Worm (Caenorhabditis elegans) whole organism, L2 larva: ENCODE measurements around the gene dli-1.

ENCODE experiments used
- C34F6.9 ChIP-seq: fragments of 150-350 bp; optimal IDR thresholded peaks from 2 replicates; lab custom pipeline; 2014; ENCODE audit warnings: missing biosample characterization, missing genetic modification characterization
- Y55F3AM.14 ChIP-seq: fragments of 200-800 bp; sonication (Bioruptor generic); optimal IDR thresholded peaks from 2 replicates; lab custom pipeline; 2018; ENCODE audit warnings: mild to moderate bottlenecking, missing genetic modification characterization, missing compliant biosample characterization
- ZK546.5 ChIP-seq: sonication (generic microtip); optimal IDR thresholded peaks from 2 replicates; lab custom pipeline; 2017; ENCODE audit warnings: missing biosample characterization, missing genetic modification characterization
- alr-1 ChIP-seq: fragments of 150-350 bp; optimal IDR thresholded peaks from 2 replicates; lab custom pipeline; 2014; ENCODE audit warnings: missing biosample characterization, missing genetic modification characterization
- ama-1 ChIP-seq: fragments of 150-350 bp; optimal IDR thresholded peaks from 2 replicates; lab custom pipeline; 2018; ENCODE audit warnings: inconsistent platforms
- blmp-1 ChIP-seq: sonication (generic microtip); optimal IDR thresholded peaks from 2 replicates; lab custom pipeline; 2017; ENCODE audit warnings: missing genetic modification characterization, mild to moderate bottlenecking, missing compliant biosample characterization, antibody characterized with exemption, moderate library complexity; ENCODE audit not compliant: insufficient read depth
- ceh-16 ChIP-seq: fragments of 150-350 bp; optimal IDR thresholded peaks from 2 replicates; lab custom pipeline; 2014; ENCODE audit warnings: missing biosample characterization, missing genetic modification characterization
- crh-2 ChIP-seq: sonication (generic microtip); optimal IDR thresholded peaks from 2 replicates; lab custom pipeline; 2017; ENCODE audit warnings: missing biosample characterization, missing genetic modification characterization
- egl-27 ChIP-seq: sonication (generic microtip); optimal IDR thresholded peaks from 3 replicates; lab custom pipeline; 2017; ENCODE audit warnings: missing biosample characterization, missing genetic modification reagents, missing genetic modification characterization
- elt-3 ChIP-seq: sonication (generic microtip); optimal IDR thresholded peaks from 2 replicates; lab custom pipeline; 2017; ENCODE audit warnings: missing biosample characterization, missing genetic modification characterization
- fos-1 ChIP-seq: fragments of 150-350 bp; optimal IDR thresholded peaks from 2 replicates; lab custom pipeline; 2014; ENCODE audit warnings: missing biosample characterization, missing genetic modification characterization
- gmeb-1 ChIP-seq: fragments of 150-350 bp; optimal IDR thresholded peaks from 2 replicates; lab custom pipeline; 2014; ENCODE audit warnings: missing biosample characterization, missing genetic modification characterization
- lin-11 ChIP-seq: fragments of 150-350 bp; sonication (generic microtip); optimal IDR thresholded peaks from 2 replicates; lab custom pipeline; 2014; ENCODE audit warnings: missing biosample characterization, missing genetic modification characterization, inconsistent platforms, mixed read lengths
- lin-13 ChIP-seq: fragments of 150-350 bp; optimal IDR thresholded peaks from 2 replicates; lab custom pipeline; 2014; ENCODE audit warnings: missing biosample characterization, missing genetic modification reagents, missing genetic modification characterization
- lin-39 ChIP-seq: fragments of 150-350 bp; optimal IDR thresholded peaks from 2 replicates; lab custom pipeline; 2014; ENCODE audit warnings: missing biosample characterization, missing genetic modification reagents, missing genetic modification characterization
- lsy-2 ChIP-seq, 2 experiments: fragments of 150-350 bp in 1 of 2; sonication (generic microtip) in 1 of 2; optimal IDR thresholded peaks; 2 replicates each; lab custom pipeline; 2014 to 2017; ENCODE audit warnings: missing biosample characterization in 2 of 2, missing genetic modification characterization in 2 of 2
- mab-5 ChIP-seq: fragments of 150-350 bp; optimal IDR thresholded peaks from 2 replicates; lab custom pipeline; 2014; ENCODE audit warnings: missing biosample characterization, missing genetic modification characterization
- mbf-1 ChIP-seq: sonication (generic microtip); optimal IDR thresholded peaks from 2 replicates; lab custom pipeline; 2017; ENCODE audit warnings: missing biosample characterization, missing genetic modification characterization
- mdl-1 ChIP-seq, 2 experiments: fragments of 150-350 bp in 1 of 2; sonication (generic microtip) in 1 of 2; optimal IDR thresholded peaks; 2 replicates each; lab custom pipeline; 2017; ENCODE audit warnings: missing biosample characterization in 2 of 2, missing genetic modification characterization in 2 of 2
- nhr-10 ChIP-seq: sonication (generic microtip); optimal IDR thresholded peaks from 2 replicates; lab custom pipeline; 2017; ENCODE audit warnings: missing biosample characterization, missing genetic modification characterization
- nhr-11 ChIP-seq: fragments of 150-350 bp; optimal IDR thresholded peaks from 2 replicates; lab custom pipeline; 2014; ENCODE audit warnings: missing biosample characterization, missing genetic modification characterization
- nhr-12 ChIP-seq: fragments of 150-350 bp; optimal IDR thresholded peaks from 2 replicates; lab custom pipeline; 2014; ENCODE audit warnings: missing biosample characterization, missing genetic modification characterization
- nhr-129 ChIP-seq: fragments of 150-350 bp; optimal IDR thresholded peaks from 2 replicates; lab custom pipeline; 2014; ENCODE audit warnings: missing biosample characterization, missing genetic modification characterization
- nhr-21 ChIP-seq: fragments of 150-350 bp; optimal IDR thresholded peaks from 2 replicates; lab custom pipeline; 2014; ENCODE audit warnings: missing biosample characterization, missing genetic modification characterization
- nhr-237 ChIP-seq: fragments of 150-350 bp; optimal IDR thresholded peaks from 2 replicates; lab custom pipeline; 2014; ENCODE audit warnings: missing biosample characterization, missing genetic modification characterization
- nhr-25 ChIP-seq: fragments of 150-350 bp; sonication (generic microtip); optimal IDR thresholded peaks from 3 replicates; lab custom pipeline; 2014; ENCODE audit warnings: missing biosample characterization, missing genetic modification characterization
- nhr-6 ChIP-seq: fragments of 150-350 bp; optimal IDR thresholded peaks from 2 replicates; lab custom pipeline; 2014; ENCODE audit warnings: missing biosample characterization, missing genetic modification characterization
- peb-1 ChIP-seq: fragments of 150-350 bp; optimal IDR thresholded peaks from 2 replicates; lab custom pipeline; 2014; ENCODE audit warnings: missing biosample characterization, missing genetic modification characterization
- sem-4 ChIP-seq: fragments of 150-350 bp; optimal IDR thresholded peaks from 2 replicates; lab custom pipeline; 2014; ENCODE audit warnings: missing biosample characterization, missing genetic modification reagents, missing genetic modification characterization
- sma-3 ChIP-seq: sonication (generic microtip); optimal IDR thresholded peaks from 2 replicates; lab custom pipeline; 2016; ENCODE audit warnings: missing genetic modification reagents, missing genetic modification characterization, missing compliant biosample characterization
- sma-9 ChIP-seq, 2 experiments: fragments of 150-350 bp in 1 of 2; sonication (generic microtip) in 1 of 2; optimal IDR thresholded peaks; 2 replicates each; lab custom pipeline; 2014 to 2016; ENCODE audit warnings: missing genetic modification characterization in 2 of 2, mild to moderate bottlenecking in 1 of 2, missing biosample characterization in 1 of 2, missing compliant biosample characterization in 1 of 2, missing genetic modification reagents in 1 of 2, moderate library complexity in 1 of 2
- snpc-4 ChIP-seq: fragments of 150-350 bp; optimal IDR thresholded peaks from 2 replicates; lab custom pipeline; 2014; ENCODE audit warnings: missing biosample characterization, missing genetic modification characterization
- unc-55 ChIP-seq: fragments of 150-350 bp; sonication (generic microtip); optimal IDR thresholded peaks from 3 replicates; lab custom pipeline; 2014; ENCODE audit warnings: missing biosample characterization, missing genetic modification reagents, missing genetic modification characterization
- zag-1 ChIP-seq: fragments of 150-350 bp; optimal IDR thresholded peaks from 2 replicates; lab custom pipeline; 2014; ENCODE audit warnings: missing biosample characterization, missing genetic modification characterization
- ztf-11 ChIP-seq: sonication (generic microtip); optimal IDR thresholded peaks from 2 replicates; lab custom pipeline; 2017; ENCODE audit warnings: missing biosample characterization, missing genetic modification characterization
- ztf-4 ChIP-seq: fragments of 150-350 bp; optimal IDR thresholded peaks from 2 replicates; lab custom pipeline; 2014; ENCODE audit warnings: missing biosample characterization, missing genetic modification characterization

The dli-1 gene

DNA sequence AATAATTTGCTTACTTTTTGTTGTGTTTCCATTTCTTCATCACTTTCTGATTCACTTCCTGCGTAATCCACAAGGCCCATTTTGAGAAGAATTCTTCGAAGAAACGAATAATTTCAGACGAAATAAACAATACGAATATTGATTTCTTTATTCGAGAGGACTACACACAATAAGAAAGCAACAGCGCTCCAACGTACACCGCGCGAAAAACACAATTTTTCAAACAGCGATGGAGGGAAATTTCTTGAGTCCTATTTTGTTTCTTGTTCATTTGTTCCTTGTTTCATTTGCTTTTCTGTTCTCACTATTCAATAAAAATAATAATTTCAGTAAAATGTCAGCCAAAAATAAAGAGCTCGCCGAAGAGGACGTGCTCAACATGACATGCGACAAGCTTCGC, 4.9 kb downstream of the dli-1 start, which contains the start of the genes prcc-1 and C39E9.12:
Gene prcc-1, minus strand, starts transcription at position 119 of the 400 bp plus-strand sequence.
Gene C39E9.12, plus strand, starts transcription at position 331 of the 400 bp plus-strand sequence.
- TF ChIP-seq mab-5 (no peak), sma-3 (peak; percentile 47), snpc-4 (tag; lab: Kevin White, UChicago) (peak; percentile 44), crh-2 (peak; percentile 76), lsy-2 (tag; optimal IDR thresholded peaks at IDR 0.05; lab: Kevin White, UChicago) (peak; percentile 31 to 86), gmeb-1 (tag; lab: Kevin White, UChicago) (peak; percentile 87), egl-27 (peak; percentile 6), nhr-11 (tag; lab: Kevin White, UChicago) (no peak), unc-55 (peak; percentile 94), sma-9 (GFP tag; optimal IDR thresholded peaks at IDR 0.05; lab: Kevin White, UChicago) (peak; percentile 54), sma-9 (tag; optimal IDR thresholded peaks at IDR 0.05; lab: Kevin White, UChicago) (no peak), nhr-6 (tag; lab: Kevin White, UChicago) (peak; percentile 23), nhr-129 (tag; lab: Kevin White, UChicago) (peak; percentile 96), ceh-16 (tag; lab: Kevin White, UChicago) (no peak), C34F6.9 (tag; lab: Kevin White, UChicago) (peak; percentile 86), lin-13 (GFP tag; lab: Kevin White, UChicago) (no peak), fos-1 (tag; lab: Kevin White, UChicago) (peak; percentile 32)

DNA sequence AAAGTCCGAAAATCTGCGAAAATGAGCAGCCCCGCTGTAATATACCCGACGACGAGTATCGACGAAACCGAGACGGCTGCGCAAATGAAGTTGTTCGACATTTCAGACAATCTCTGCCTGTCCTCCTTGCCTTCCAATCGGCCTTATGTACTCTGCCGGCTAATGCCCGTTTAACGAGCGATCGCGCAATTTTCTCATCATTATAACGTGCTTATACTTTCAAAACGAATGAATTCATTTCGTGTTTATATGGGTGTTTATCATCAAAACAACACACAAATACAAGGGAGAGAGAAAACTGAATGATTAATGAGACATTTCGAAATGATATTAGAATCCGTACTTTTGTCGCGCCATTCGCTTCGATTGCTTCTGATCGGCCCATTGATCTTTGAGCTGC, 7.6 kb downstream of the dli-1 start, which contains the start of gene col-132:
Gene col-132, minus strand, starts transcription at position 101 of the 400 bp plus-strand sequence.
- TF ChIP-seq nhr-21 (tag; lab: Kevin White, UChicago) = no peak
- TF ChIP-seq nhr-11 (tag; lab: Kevin White, UChicago) = no peak
- TF ChIP-seq nhr-237 (tag; lab: Kevin White, UChicago) = no peak
- no peak for TF ChIP-seq nhr-25 (tag; lab: Kevin White, UChicago)
- no peak for TF ChIP-seq sem-4 (tag; lab: Kevin White, UChicago)
- no peak for TF ChIP-seq gmeb-1 (tag; lab: Kevin White, UChicago)
- no peak for TF ChIP-seq sma-3
- TF ChIP-seq peb-1 (tag; lab: Kevin White, UChicago) = no peak
- TF ChIP-seq nhr-12 (tag; lab: Kevin White, UChicago) = no peak
- TF ChIP-seq nhr-6 (tag; lab: Kevin White, UChicago) = no peak
- no peak for TF ChIP-seq ZK546.5 (tag; lab: Kevin White, UChicago)
- TF ChIP-seq mbf-1 (tag; lab: Kevin White, UChicago) = no peak
- no peak for TF ChIP-seq lin-11 (tag; lab: Kevin White, UChicago)
- TF ChIP-seq mab-5 = no peak
- no peak for TF ChIP-seq egl-27
- no peak for TF ChIP-seq C34F6.9 (tag; lab: Kevin White, UChicago)
- TF ChIP-seq nhr-129 (tag; lab: Kevin White, UChicago) = no peak

- TF ChIP-seq zag-1 (tag; lab: Kevin White, UChicago) (no peak), mdl-1 (tag; optimal IDR thresholded peaks at IDR 0.05; lab: Kevin White, UChicago) (no peak), blmp-1 (no peak), lsy-2 (tag; optimal IDR thresholded peaks at IDR 0.05; lab: Kevin White, UChicago) (no peak), elt-3 (tag; lab: Kevin White, UChicago) (no peak), mab-5 (no peak), Y55F3AM.14 (no peak), alr-1 (tag; lab: Kevin White, UChicago) (no peak), nhr-21 (tag; lab: Kevin White, UChicago) (no peak), ztf-11 (tag; lab: Kevin White, UChicago) (no peak), nhr-10 (tag; lab: Kevin White, UChicago) (no peak), nhr-6 (tag; lab: Kevin White, UChicago) (no peak), ama-1 (lab: Kevin White, UChicago) (no peak), lin-39 (tag; lab: Kevin White, UChicago) (no peak), ztf-4 (tag; lab: Kevin White, UChicago) (no peak), lin-13 (GFP tag; lab: Kevin White, UChicago) (no peak), crh-2 (no peak)
Measured at ce11 chrIV:13089671-13090242, 8.8 kb downstream of the dli-1 start.
